Worm (Caenorhabditis elegans) whole organism, young adult: ENCODE results near the gene gbb-2.
A peak's percentile ranks its signal among the peaks of the same experiment; 100 is the strongest.

Experiments
- B0035.1 ChIP-seq: sonication (generic microtip); optimal IDR thresholded peaks from 2 replicates; lab custom pipeline; 2016; ENCODE audit warnings: missing genetic modification characterization, mild to moderate bottlenecking, missing compliant biosample characterization, missing genotype, missing genetic modification reagents
- C17E4.6 ChIP-seq: fragments of 200-800 bp; sonication (Bioruptor generic); IDR thresholded peaks from 2 replicates; pipeline ENCODE4 v1.3.6; 2022; ENCODE audit warnings: missing genetic modification reagents, missing genetic modification characterization, missing compliant biosample characterization
- D2030.7 ChIP-seq: fragments of 200-800 bp; sonication (Bioruptor generic); IDR thresholded peaks from 2 replicates; pipeline ENCODE4 v1.3.6; 2022; ENCODE audit warnings: missing genetic modification reagents, missing genetic modification characterization, missing compliant biosample characterization
- F22D6.2 ChIP-seq: sonication (generic microtip); optimal IDR thresholded peaks from 2 replicates; lab custom pipeline; 2016; ENCODE audit warnings: mild to moderate bottlenecking, missing genetic modification characterization, missing compliant biosample characterization
- F23B12.7 ChIP-seq: sonication (generic microtip); optimal IDR thresholded peaks from 2 replicates; lab custom pipeline; 2017; ENCODE audit warnings: missing genetic modification characterization, mild to moderate bottlenecking, missing compliant biosample characterization, antibody characterized with exemption, moderate library complexity; ENCODE audit not compliant: insufficient read depth
- F39B2.1 ChIP-seq: fragments of 200-800 bp; sonication (Bioruptor generic); IDR thresholded peaks from 2 replicates; pipeline ENCODE4 v1.3.6; 2022; ENCODE audit warnings: missing genetic modification reagents, missing genetic modification characterization, missing compliant biosample characterization
- F49E8.2 ChIP-seq: sonication (generic microtip); optimal IDR thresholded peaks from 3 replicates; lab custom pipeline; 2017; ENCODE audit warnings: missing genetic modification characterization, mild to moderate bottlenecking, missing compliant biosample characterization, antibody characterized with exemption, moderate library complexity; ENCODE audit not compliant: insufficient read depth
- F57A8.1 ChIP-seq: fragments of 200-800 bp; sonication (Bioruptor generic); optimal IDR thresholded peaks from 2 replicates; lab custom pipeline; 2018; ENCODE audit warnings: mild to moderate bottlenecking, missing genetic modification characterization, moderate library complexity, missing compliant biosample characterization
- T26A5.8 ChIP-seq: sonication (generic microtip); optimal IDR thresholded peaks from 2 replicates; lab custom pipeline; 2016; ENCODE audit warnings: missing genetic modification characterization, missing compliant biosample characterization
- Y53F4B.3 ChIP-seq: fragments of 200-800 bp; sonication (Bioruptor generic); IDR thresholded peaks from 2 replicates; pipeline ENCODE4 v1.3.6; 2022; ENCODE audit warnings: missing genetic modification reagents, missing genetic modification characterization, missing compliant biosample characterization
- Y56A3A.18 ChIP-seq: fragments of 200-800 bp; sonication (Bioruptor generic); IDR thresholded peaks from 2 replicates; pipeline ENCODE4 v1.3.6; 2022; ENCODE audit warnings: missing genetic modification reagents, missing genetic modification characterization, missing compliant biosample characterization
- Y67H2A.10 ChIP-seq: fragments of 200-800 bp; sonication (Bioruptor generic); conservative IDR thresholded peaks from 2 replicates; pipeline ENCODE4 v1.3.6; 2022; ENCODE audit warnings: missing genetic modification reagents, missing genetic modification characterization, missing compliant biosample characterization
- atf-7 ChIP-seq: sonication (generic microtip); optimal IDR thresholded peaks from 2 replicates; lab custom pipeline; 2017; ENCODE audit warnings: mild to moderate bottlenecking, missing genetic modification characterization, missing compliant biosample characterization
- bed-1 ChIP-seq: fragments of 200-800 bp; sonication (Bioruptor generic); IDR thresholded peaks from 2 replicates; pipeline ENCODE4 v1.3.6; 2022; ENCODE audit warnings: missing genetic modification reagents, missing genetic modification characterization, missing compliant biosample characterization
- cebp-1 ChIP-seq, 2 experiments: fragments of 200-800 bp in 1 of 2; sonication (Bioruptor generic) in 1 of 2; sonication (generic microtip) in 1 of 2; IDR thresholded peaks in 1 of 2; optimal IDR thresholded peaks in 1 of 2; 2 replicates each; pipeline versions ENCODE4 v1.3.6 to Lab custom; 2017 to 2022; ENCODE audit warnings: missing compliant biosample characterization in 2 of 2, missing genetic modification characterization in 2 of 2, mild to moderate bottlenecking in 1 of 2, missing genetic modification reagents in 1 of 2, moderate library complexity in 1 of 2
- ceh-100 ChIP-seq: fragments of 200-800 bp; sonication (Bioruptor generic); IDR thresholded peaks from 2 replicates; pipeline ENCODE4 v1.3.6; 2022; ENCODE audit warnings: missing genetic modification reagents, missing genetic modification characterization, missing compliant biosample characterization
- chd-7 ChIP-seq: sonication (generic microtip); optimal IDR thresholded peaks from 2 replicates; lab custom pipeline; 2016; ENCODE audit warnings: mild to moderate bottlenecking, missing genetic modification characterization, moderate library complexity, missing compliant biosample characterization
- die-1 ChIP-seq: sonication (generic microtip); optimal IDR thresholded peaks from 2 replicates; lab custom pipeline; 2016; ENCODE audit warnings: missing genotype, mild to moderate bottlenecking, missing genetic modification characterization, missing compliant biosample characterization
- efl-1 ChIP-seq: fragments of 150-350 bp; optimal IDR thresholded peaks from 2 replicates; lab custom pipeline; 2014; ENCODE audit warnings: missing biosample characterization, missing genetic modification reagents, missing genetic modification characterization
- ets-4 ChIP-seq: fragments of 200-800 bp; sonication (Bioruptor generic); optimal IDR thresholded peaks from 2 replicates; lab custom pipeline; 2018; ENCODE audit warnings: mild to moderate bottlenecking, missing genetic modification characterization, missing compliant biosample characterization
- hrde-1 ChIP-seq: sonication (generic microtip); optimal IDR thresholded peaks from 2 replicates; lab custom pipeline; 2016; ENCODE audit warnings: missing genetic modification characterization, mild to moderate bottlenecking, missing compliant biosample characterization, moderate library complexity, missing genotype, missing genetic modification reagents, borderline replicate concordance
- let-607 ChIP-seq, 2 experiments: fragments of 200-800 bp in 1 of 2; sonication (Bioruptor generic) in 1 of 2; sonication (generic microtip) in 1 of 2; optimal IDR thresholded peaks; 2 replicates each; lab custom pipeline; 2016 to 2018; ENCODE audit warnings: mild to moderate bottlenecking in 2 of 2, missing compliant biosample characterization in 2 of 2, missing genetic modification characterization in 2 of 2, moderate library complexity in 2 of 2, missing genotype in 1 of 2
- lin-54 ChIP-seq: fragments of 200-800 bp; sonication (Bioruptor generic); optimal IDR thresholded peaks from 2 replicates; lab custom pipeline; 2018; ENCODE audit warnings: mild to moderate bottlenecking, missing genetic modification characterization, missing compliant biosample characterization
- lir-1 ChIP-seq: fragments of 200-800 bp; sonication (Bioruptor generic); conservative IDR thresholded peaks from 2 replicates; pipeline ENCODE4 v1.3.6; 2022; ENCODE audit warnings: missing genetic modification reagents, missing genetic modification characterization, missing compliant biosample characterization
- madf-10 ChIP-seq: sonication (generic microtip); optimal IDR thresholded peaks from 2 replicates; lab custom pipeline; 2016; ENCODE audit warnings: mild to moderate bottlenecking, missing genetic modification characterization, missing compliant biosample characterization
- madf-3 ChIP-seq: fragments of 200-800 bp; sonication (Bioruptor generic); IDR thresholded peaks from 2 replicates; pipeline ENCODE4 v1.3.6; 2022; ENCODE audit warnings: missing genetic modification reagents, missing genetic modification characterization, missing compliant biosample characterization
- madf-6 ChIP-seq: fragments of 200-800 bp; sonication (Bioruptor generic); IDR thresholded peaks from 2 replicates; pipeline ENCODE4 v1.3.6; 2022; ENCODE audit warnings: missing genetic modification reagents, missing genetic modification characterization, missing compliant biosample characterization
- mel-28 ChIP-seq: sonication (generic microtip); optimal IDR thresholded peaks from 2 replicates; lab custom pipeline; 2016; ENCODE audit warnings: borderline replicate concordance, mild to moderate bottlenecking, missing genetic modification characterization, missing compliant biosample characterization
- mes-4 ChIP-seq: sonication (generic microtip); optimal IDR thresholded peaks from 2 replicates; lab custom pipeline; 2016; ENCODE audit warnings: missing genotype, missing genetic modification characterization, missing compliant biosample characterization
- nfya-2 ChIP-seq: fragments of 200-800 bp; sonication (Bioruptor generic); IDR thresholded peaks from 2 replicates; pipeline ENCODE4 v1.3.6; 2022; ENCODE audit warnings: missing genetic modification reagents, missing genetic modification characterization, missing compliant biosample characterization
- nhr-179 ChIP-seq: sonication (generic microtip); optimal IDR thresholded peaks from 2 replicates; lab custom pipeline; 2016; ENCODE audit warnings: mild to moderate bottlenecking, missing genetic modification characterization, missing compliant biosample characterization
- rcor-1 ChIP-seq: fragments of 200-800 bp; sonication (Bioruptor generic); IDR thresholded peaks from 2 replicates; pipeline ENCODE4 v1.3.6; 2022; ENCODE audit warnings: missing genetic modification reagents, missing genetic modification characterization, missing compliant biosample characterization
- snpc-4 ChIP-seq, 5 experiments: fragments of 150-350 bp in 1 of 5; sonication (generic microtip) in 4 of 5; optimal IDR thresholded peaks; 2 replicates each; lab custom pipeline; 2014 to 2018; ENCODE audit warnings: missing genetic modification characterization in 5 of 5, missing biosample characterization in 3 of 5, antibody characterized with exemption in 2 of 5, mild to moderate bottlenecking in 2 of 5, missing compliant biosample characterization in 2 of 5, missing genotype in 2 of 5, moderate library complexity in 2 of 5, missing genetic modification reagents in 1 of 5
- tbp1 ChIP-seq: fragments of 200-800 bp; sonication (Bioruptor generic); optimal IDR thresholded peaks from 2 replicates; lab custom pipeline; 2018; ENCODE audit warnings: mild to moderate bottlenecking, missing genetic modification characterization, missing compliant biosample characterization
- tbx-9 ChIP-seq: sonication (generic microtip); optimal IDR thresholded peaks from 2 replicates; lab custom pipeline; 2016; ENCODE audit warnings: borderline replicate concordance, missing genetic modification characterization, inconsistent platforms, missing compliant biosample characterization
- tlf-1 ChIP-seq: fragments of 200-800 bp; sonication (Bioruptor generic); optimal IDR thresholded peaks from 2 replicates; lab custom pipeline; 2018; ENCODE audit warnings: mild to moderate bottlenecking, missing genetic modification characterization, missing compliant biosample characterization
- unc-62 ChIP-seq: fragments of 150-350 bp; optimal IDR thresholded peaks from 2 replicates; lab custom pipeline; 2014; ENCODE audit warnings: missing biosample characterization, missing genetic modification reagents, missing genetic modification characterization
- ztf-26 ChIP-seq: sonication (generic microtip); optimal IDR thresholded peaks from 2 replicates; lab custom pipeline; 2017; ENCODE audit warnings: missing genetic modification characterization, missing compliant biosample characterization

Gene gbb-2

DNA sequence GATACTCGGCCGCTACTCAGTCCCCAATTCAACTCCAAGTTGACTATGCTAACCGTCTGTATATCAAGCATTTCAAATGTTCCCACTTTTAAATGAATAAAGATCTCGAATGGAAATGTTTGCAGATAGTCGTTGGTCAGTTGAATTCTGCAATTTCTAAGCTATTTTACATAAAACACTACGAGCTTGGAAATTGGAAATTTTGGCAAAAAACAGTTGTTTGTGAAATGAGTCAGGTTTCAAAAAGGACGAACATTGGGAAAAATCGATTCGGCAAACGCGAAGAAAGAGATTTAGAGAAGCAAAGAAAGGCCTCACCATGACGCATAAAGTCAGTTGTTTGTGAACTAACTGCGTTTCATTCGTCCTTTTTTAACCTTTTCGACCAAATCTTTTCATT, 59.7 kb downstream of the gbb-2 start (continued):
- TF ChIP-seq ceh-100, result peak; percentile 39
- TF ChIP-seq madf-6 (GFP tag; lab: Robert Waterston, UW), result peak; percentile 74
- TF ChIP-seq F57A8.1 (GFP tag; lab: Kevin White, UChicago), result no peak
- TF ChIP-seq snpc-4 (GFP tag; optimal IDR thresholded peaks at IDR 0.05; lab: Kevin White, UChicago), result no peak
- peak in 1 of 4 experiments; percentile 17 for TF ChIP-seq snpc-4 (tag; optimal IDR thresholded peaks at IDR 0.05; lab: Kevin White, UChicago)
- no peak for TF ChIP-seq D2030.7 (GFP tag; lab: Robert Waterston, UW)
- peak; percentile 3 for TF ChIP-seq efl-1 (GFP tag; lab: Kevin White, UChicago)
- TF ChIP-seq unc-62, result no peak
- TF ChIP-seq cebp-1 (GFP tag; IDR thresholded peaks at IDR 0.05; lab: Robert Waterston, UW), result no peak
- TF ChIP-seq cebp-1 (tag; optimal IDR thresholded peaks at IDR 0.05; lab: Kevin White, UChicago), result no peak
- peak; percentile 29 for TF ChIP-seq lin-54
- TF ChIP-seq tbx-9 (tag; lab: Kevin White, UChicago), result no peak
- no peak for TF ChIP-seq ets-4
- no peak for TF ChIP-seq nhr-179 (tag; lab: Kevin White, UChicago)
- no peak for TF ChIP-seq Y67H2A.10 (GFP tag; lab: Robert Waterston, UW)
- TF ChIP-seq mel-28 (tag; lab: Kevin White, UChicago), result no peak
- no peak for TF ChIP-seq ztf-26 (tag; lab: Kevin White, UChicago)
- no peak for TF ChIP-seq F22D6.2 (tag; lab: Kevin White, UChicago)
- TF ChIP-seq die-1, result no peak
- no peak for TF ChIP-seq let-607 (tag; optimal IDR thresholded peaks at IDR 0.05; lab: Kevin White, UChicago)
- 0 out of 2 replicates have a peak, but pooled peaks have one; percentile 13 for TF ChIP-seq Y53F4B.3
- no peak for TF ChIP-seq chd-7 (tag; lab: Kevin White, UChicago)
- no peak for TF ChIP-seq F23B12.7 (tag; lab: Kevin White, UChicago)
- no peak for TF ChIP-seq madf-10 (tag; lab: Kevin White, UChicago)
- peak; percentile 20 for TF ChIP-seq F49E8.2
- 0 out of 2 replicates have a peak, but pooled peaks have one; percentile 56 for TF ChIP-seq madf-3 (GFP tag; lab: Robert Waterston, UW)
- no peak for TF ChIP-seq nfya-2
- no peak for TF ChIP-seq tlf-1
- TF ChIP-seq mes-4 (tag; lab: Kevin White, UChicago), result no peak
- peak; percentile 13 for TF ChIP-seq hrde-1
- no peak for TF ChIP-seq F39B2.1 (GFP tag; lab: Robert Waterston, UW)
- no peak for TF ChIP-seq lir-1 (GFP tag; lab: Robert Waterston, UW)
- no peak for TF ChIP-seq Y56A3A.18 (GFP tag; lab: Robert Waterston, UW)
- 0 out of 2 replicates have a peak, but pooled peaks have one; percentile 61 for TF ChIP-seq C17E4.6 (GFP tag; lab: Robert Waterston, UW)
- TF ChIP-seq B0035.1, result no peak
- no peak for TF ChIP-seq atf-7 (tag; lab: Kevin White, UChicago)
- no peak for TF ChIP-seq T26A5.8
- peak; percentile 48; the same call in 1 of the 2 replicates for TF ChIP-seq rcor-1 (GFP tag; lab: Robert Waterston, UW)
- TF ChIP-seq tbp1 (GFP tag; lab: Kevin White, UChicago), result peak; percentile 13
- TF ChIP-seq bed-1 (GFP tag; lab: Robert Waterston, UW), result no peak
